Worm (Caenorhabditis elegans): ENCODE results near the gene Y48A6B.7.
"Not testable (repeated sequence)": the region's sequence is repeated elsewhere in the genome, so short reads cannot be mapped to it uniquely, and the experiment has no call there.

Y48A6B.7 gene

DNA sequence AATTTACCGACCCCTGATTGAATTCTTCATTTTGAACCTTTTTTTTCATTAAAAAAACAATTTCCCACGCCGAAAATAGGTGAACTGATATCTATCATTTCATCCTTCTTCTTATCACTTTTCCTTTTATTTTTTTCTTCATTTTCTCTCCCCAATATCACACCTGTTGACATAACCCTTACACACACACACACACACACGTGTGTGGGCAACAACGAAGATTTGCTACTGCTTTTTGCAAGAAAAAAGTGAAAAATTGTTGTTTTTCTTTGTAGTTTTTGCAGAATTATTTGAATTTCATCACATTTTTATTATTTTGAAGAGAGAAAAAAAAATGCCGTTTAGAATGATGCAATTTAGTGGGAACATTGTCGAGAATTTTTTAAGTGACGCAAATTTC lies 14.2 kb upstream of the Y48A6B.7 start:
- TF ChIP-seq ama-1 (optimal IDR thresholded peaks at IDR 0.05) (no peak), scrt-1 (GFP tag; IDR thresholded peaks at IDR 0.05) (no peak), tbx-11 (GFP tag; IDR thresholded peaks at IDR 0.05) (no peak), hmg-4 (GFP tag; optimal IDR thresholded peaks at IDR 0.05) (no peak), pes-1 (GFP tag; IDR thresholded peaks at IDR 0.05) (no peak), ets-7 (tag; optimal IDR thresholded peaks at IDR 0.05) (no peak), hnd-1 (tag; optimal IDR thresholded peaks at IDR 0.05) (no peak), flt-1 (GFP tag; IDR thresholded peaks at IDR 0.05) (no peak), tbx-37 (GFP tag; conservative IDR thresholded peaks at IDR 0.05) (no peak), tra-4 (tag; optimal IDR thresholded peaks at IDR 0.05) (no peak), ceh-36 (tag; optimal IDR thresholded peaks at IDR 0.05) (no peak), B0310.2 (tag; optimal IDR thresholded peaks at IDR 0.05) (no peak), sea-1 (GFP tag; conservative IDR thresholded peaks at IDR 0.05) (no peak), hmbx-1 (tag; optimal IDR thresholded peaks at IDR 0.05) (no peak)

DNA sequence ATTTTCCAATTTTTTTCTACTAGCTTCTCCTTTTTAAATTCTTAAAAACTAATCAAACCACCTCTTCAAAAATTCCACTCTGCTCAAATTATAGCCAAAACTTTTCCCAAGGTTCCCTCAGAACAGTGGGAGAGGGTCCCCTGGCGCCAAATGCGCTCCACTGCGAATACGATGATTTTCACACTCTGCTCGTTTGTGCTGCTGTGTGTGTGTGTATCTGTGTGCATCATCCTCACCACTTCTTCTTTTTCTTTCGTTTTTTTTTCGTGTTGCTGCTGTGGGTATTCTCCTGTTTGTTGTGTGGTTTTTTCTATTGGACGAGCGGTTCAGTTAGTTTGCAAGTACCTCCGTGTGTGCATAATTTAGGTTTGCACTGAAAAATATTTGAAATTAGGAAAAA lies 12.9 kb upstream of the Y48A6B.7 start:
- no peak for TF ChIP-seq ama-1 (optimal IDR thresholded peaks at IDR 0.05)
- no peak for TF ChIP-seq ceh-13 (GFP tag; optimal IDR thresholded peaks at IDR 0.05)
- no peak for TF ChIP-seq tbx-11 (GFP tag; IDR thresholded peaks at IDR 0.05)
- TF ChIP-seq hnd-1 (tag; optimal IDR thresholded peaks at IDR 0.05), result no peak
- TF ChIP-seq tbx-37 (GFP tag; conservative IDR thresholded peaks at IDR 0.05), result no peak
- TF ChIP-seq ets-7 (tag; optimal IDR thresholded peaks at IDR 0.05), result no peak
- no peak for TF ChIP-seq ceh-36 (tag; optimal IDR thresholded peaks at IDR 0.05)
- TF ChIP-seq sea-1 (GFP tag; conservative IDR thresholded peaks at IDR 0.05), result no peak

DNA sequence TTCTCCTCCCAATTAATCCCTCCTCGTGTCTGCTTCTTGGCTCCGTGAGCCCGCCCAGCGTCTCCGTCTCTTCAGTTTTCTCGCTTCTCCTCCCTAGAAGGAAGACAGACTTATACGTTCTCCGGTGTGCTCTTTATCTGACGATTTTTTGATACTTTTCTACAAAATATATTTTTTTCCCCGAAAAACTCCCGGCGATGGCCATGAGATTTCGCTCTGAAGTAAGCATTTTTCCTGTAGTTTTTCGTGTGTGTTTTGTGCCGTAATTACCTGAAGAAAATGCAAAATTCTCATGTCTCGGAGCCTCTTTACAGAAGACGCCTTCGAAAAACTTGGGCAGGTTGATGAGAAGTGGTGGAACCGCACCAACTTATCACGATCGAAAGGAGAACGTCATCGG lies 10.3 kb upstream of the Y48A6B.7 start, which contains the start of gene spat-2:
Gene spat-2, plus strand, starts transcription at position 301 of the 400 bp plus-strand sequence.
- TF ChIP-seq B0310.2 (tag; optimal IDR thresholded peaks at IDR 0.05) (no peak), sea-1 (GFP tag; conservative IDR thresholded peaks at IDR 0.05) (no peak), tra-4 (tag; optimal IDR thresholded peaks at IDR 0.05) (no peak), scrt-1 (GFP tag; IDR thresholded peaks at IDR 0.05) (no peak), F13C5.2 (tag; optimal IDR thresholded peaks at IDR 0.05) (no peak), tbx-37 (GFP tag; conservative IDR thresholded peaks at IDR 0.05) (no peak)

DNA sequence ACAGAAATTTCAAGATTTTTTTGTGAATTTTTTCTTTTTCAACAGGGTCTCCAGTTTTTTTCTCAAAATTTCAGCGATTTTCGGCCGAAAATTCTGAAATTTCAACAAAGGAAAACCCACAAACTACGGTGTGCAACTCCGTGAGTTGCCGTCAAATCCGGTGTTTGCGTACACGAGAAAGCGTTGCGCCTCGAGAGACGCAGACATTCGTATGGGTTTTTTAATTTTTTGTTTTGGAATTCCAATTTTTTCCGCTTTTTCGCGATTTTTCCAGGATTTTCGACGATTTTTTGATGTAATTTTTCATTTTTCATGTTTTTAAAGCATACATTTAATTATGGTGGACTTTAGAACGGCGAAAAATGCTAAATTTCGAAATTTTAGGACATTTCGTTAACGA lies 9.8 kb upstream of the Y48A6B.7 start:
- TF ChIP-seq flt-1 (GFP tag; IDR thresholded peaks at IDR 0.05), result 0 out of 2 replicates have a peak, but pooled peaks have one; percentile 7
- no peak for TF ChIP-seq pes-1 (GFP tag; IDR thresholded peaks at IDR 0.05)
- TF ChIP-seq tbx-37 (GFP tag; conservative IDR thresholded peaks at IDR 0.05), result no peak
- no peak for TF ChIP-seq hmg-4 (GFP tag; optimal IDR thresholded peaks at IDR 0.05)
- TF ChIP-seq ets-7 (tag; optimal IDR thresholded peaks at IDR 0.05), result no peak
- TF ChIP-seq scrt-1 (GFP tag; IDR thresholded peaks at IDR 0.05), result no peak
- TF ChIP-seq hnd-1 (tag; optimal IDR thresholded peaks at IDR 0.05), result no peak
- TF ChIP-seq aly-1 (tag; optimal IDR thresholded peaks at IDR 0.05), result no peak
- TF ChIP-seq F13C5.2 (tag; optimal IDR thresholded peaks at IDR 0.05), result peak; percentile 67
- TF ChIP-seq tbx-11 (GFP tag; IDR thresholded peaks at IDR 0.05), result no peak

DNA sequence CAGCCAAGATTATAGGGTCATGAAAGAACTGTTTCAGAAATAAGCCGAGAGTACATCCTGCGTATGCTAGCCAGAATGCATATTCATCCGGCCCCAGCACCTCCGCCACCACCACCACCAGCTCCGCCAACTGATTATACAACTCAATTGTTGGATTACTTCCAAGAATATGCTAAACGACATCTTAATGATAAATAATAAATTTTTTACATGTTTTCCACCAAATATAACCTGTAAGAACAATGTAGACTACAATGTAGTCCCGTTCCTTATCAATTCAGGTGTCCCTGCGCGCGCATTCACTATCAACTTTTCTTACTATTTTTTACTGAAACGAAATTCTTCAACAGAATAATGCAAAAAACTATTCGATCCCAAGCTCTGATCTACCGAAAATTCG lies 6.5 kb upstream of the Y48A6B.7 start, which contains the start of gene Y48A6B.9:
Gene Y48A6B.9, plus strand, starts transcription at position 301 of the 400 bp plus-strand sequence.
- no peak for TF ChIP-seq ama-1 (optimal IDR thresholded peaks at IDR 0.05)
- no peak for TF ChIP-seq tbx-37 (GFP tag; conservative IDR thresholded peaks at IDR 0.05)
- no peak for TF ChIP-seq hmbx-1 (tag; optimal IDR thresholded peaks at IDR 0.05)
- no peak for TF ChIP-seq ceh-13 (GFP tag; optimal IDR thresholded peaks at IDR 0.05)
- TF ChIP-seq hmg-4 (GFP tag; optimal IDR thresholded peaks at IDR 0.05), result no peak
- no peak for TF ChIP-seq tra-4 (tag; optimal IDR thresholded peaks at IDR 0.05)
- TF ChIP-seq ceh-36 (tag; optimal IDR thresholded peaks at IDR 0.05), result no peak
- TF ChIP-seq aly-1 (tag; optimal IDR thresholded peaks at IDR 0.05), result no peak
- TF ChIP-seq B0310.2 (tag; optimal IDR thresholded peaks at IDR 0.05), result no peak
- no peak for TF ChIP-seq sea-1 (GFP tag; conservative IDR thresholded peaks at IDR 0.05)
- no peak for TF ChIP-seq F13C5.2 (tag; optimal IDR thresholded peaks at IDR 0.05)
- TF ChIP-seq hnd-1 (tag; optimal IDR thresholded peaks at IDR 0.05), result no peak
- TF ChIP-seq tbx-11 (GFP tag; IDR thresholded peaks at IDR 0.05), result no peak
- TF ChIP-seq scrt-1 (GFP tag; IDR thresholded peaks at IDR 0.05), result no peak
- no peak for TF ChIP-seq pes-1 (GFP tag; IDR thresholded peaks at IDR 0.05)
- no peak for TF ChIP-seq flt-1 (GFP tag; IDR thresholded peaks at IDR 0.05)

DNA sequence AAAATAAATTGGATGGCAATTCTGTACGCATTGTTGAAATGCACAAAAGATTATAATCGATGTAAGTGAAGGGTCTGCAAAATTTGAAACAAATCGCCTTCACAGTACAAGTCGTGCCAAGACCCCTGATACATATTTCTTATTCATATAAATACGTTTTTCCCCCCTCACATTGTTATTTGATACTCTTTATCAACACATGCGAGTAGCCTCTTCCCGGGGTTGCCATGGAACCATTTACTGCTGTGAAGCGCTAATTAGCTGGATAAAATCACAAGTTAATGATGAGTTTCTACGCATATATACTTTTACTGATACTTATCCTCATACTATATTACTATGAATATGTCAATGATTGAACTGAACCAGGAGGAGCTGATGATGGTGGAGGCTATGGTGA lies 4.9 kb upstream of the Y48A6B.7 start, which contains the start of gene Y48A6B.14:
Gene Y48A6B.14, plus strand, starts transcription at position 301 of the 400 bp plus-strand sequence.
- no peak for TF ChIP-seq ama-1 (optimal IDR thresholded peaks at IDR 0.05)
- TF ChIP-seq tbx-11 (GFP tag; IDR thresholded peaks at IDR 0.05), result no peak
- TF ChIP-seq sea-1 (GFP tag; conservative IDR thresholded peaks at IDR 0.05), result no peak
- TF ChIP-seq tra-4 (tag; optimal IDR thresholded peaks at IDR 0.05), result no peak
- TF ChIP-seq ceh-13 (GFP tag; optimal IDR thresholded peaks at IDR 0.05), result no peak
- TF ChIP-seq pes-1 (GFP tag; IDR thresholded peaks at IDR 0.05), result no peak
- no peak for TF ChIP-seq B0310.2 (tag; optimal IDR thresholded peaks at IDR 0.05)
- no peak for TF ChIP-seq scrt-1 (GFP tag; IDR thresholded peaks at IDR 0.05)
- TF ChIP-seq hmg-4 (GFP tag; optimal IDR thresholded peaks at IDR 0.05), result no peak
- TF ChIP-seq hnd-1 (tag; optimal IDR thresholded peaks at IDR 0.05), result no peak
- TF ChIP-seq F13C5.2 (tag; optimal IDR thresholded peaks at IDR 0.05), result no peak
- no peak for TF ChIP-seq flt-1 (GFP tag; IDR thresholded peaks at IDR 0.05)
- no peak for TF ChIP-seq ceh-36 (tag; optimal IDR thresholded peaks at IDR 0.05)
- no peak for TF ChIP-seq hmbx-1 (tag; optimal IDR thresholded peaks at IDR 0.05)
- TF ChIP-seq aly-1 (tag; optimal IDR thresholded peaks at IDR 0.05), result no peak
- TF ChIP-seq ets-7 (tag; optimal IDR thresholded peaks at IDR 0.05), result no peak
- no peak for TF ChIP-seq tbx-37 (GFP tag; conservative IDR thresholded peaks at IDR 0.05)

DNA sequence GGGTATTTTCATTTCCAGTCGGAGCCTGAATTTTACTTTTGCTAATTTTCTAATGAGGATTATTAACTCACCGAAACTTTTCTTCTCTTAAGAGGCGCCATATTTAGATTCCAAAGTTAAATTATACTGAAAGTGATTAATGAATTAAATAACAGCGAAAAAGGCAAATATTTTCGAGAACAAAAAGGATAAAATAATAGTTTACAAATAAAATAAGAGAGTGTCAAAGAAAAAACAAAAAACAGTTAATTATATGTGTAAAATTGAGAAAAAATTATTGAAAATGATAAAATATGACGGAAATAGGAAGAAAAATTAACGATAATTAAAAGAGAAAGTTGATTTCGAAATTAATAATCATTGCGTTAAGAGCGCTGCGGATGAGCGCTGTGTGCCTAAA lies 3.0 kb upstream of the Y48A6B.7 start, which contains the start of gene Y48A6B.8:
Gene Y48A6B.8, minus strand, starts transcription at position 101 of the 400 bp plus-strand sequence.
- not testable (repeated sequence) for TF ChIP-seq sea-1 (GFP tag; conservative IDR thresholded peaks at IDR 0.05); ets-7 (tag; optimal IDR thresholded peaks at IDR 0.05); scrt-1 (GFP tag; IDR thresholded peaks at IDR 0.05)

DNA sequence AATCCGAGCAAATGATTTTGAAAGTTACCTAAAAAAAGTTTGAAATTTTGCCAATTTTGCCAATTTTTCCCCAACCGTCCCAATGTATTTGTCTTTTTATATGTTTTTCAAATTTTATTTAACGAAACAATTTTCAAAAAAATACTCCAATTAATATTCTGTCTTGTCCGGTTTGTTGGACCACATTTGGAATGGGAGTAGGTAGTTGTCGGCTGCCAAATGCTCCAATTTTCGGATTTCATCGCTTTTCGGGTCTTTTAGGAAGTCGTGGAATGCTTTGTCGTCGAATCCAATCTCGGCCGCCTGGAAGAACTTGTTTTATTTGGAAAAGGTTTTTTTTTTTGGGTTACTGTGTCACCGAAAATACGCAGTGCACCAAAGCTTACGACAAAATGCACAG lies 1.2 kb downstream of the Y48A6B.7 start:
- TF ChIP-seq ceh-36 (tag; optimal IDR thresholded peaks at IDR 0.05) (no peak), hmg-4 (GFP tag; optimal IDR thresholded peaks at IDR 0.05) (no peak), hmbx-1 (tag; optimal IDR thresholded peaks at IDR 0.05) (no peak), pes-1 (GFP tag; IDR thresholded peaks at IDR 0.05) (no peak), B0310.2 (tag; optimal IDR thresholded peaks at IDR 0.05) (no peak), tbx-37 (GFP tag; conservative IDR thresholded peaks at IDR 0.05) (no peak), ama-1 (optimal IDR thresholded peaks at IDR 0.05) (no peak), flt-1 (GFP tag; IDR thresholded peaks at IDR 0.05) (no peak), hnd-1 (tag; optimal IDR thresholded peaks at IDR 0.05) (no peak), ets-7 (tag; optimal IDR thresholded peaks at IDR 0.05) (no peak), scrt-1 (GFP tag; IDR thresholded peaks at IDR 0.05) (no peak), F13C5.2 (tag; optimal IDR thresholded peaks at IDR 0.05) (no peak), tbx-11 (GFP tag; IDR thresholded peaks at IDR 0.05) (no peak), aly-1 (tag; optimal IDR thresholded peaks at IDR 0.05) (no peak)
